Fruit fly (Drosophila melanogaster) whole organism, wandering third instar larva: ENCODE data around the gene CG7906.

Experiments
- Abd-B ChIP-seq: fragments of >200 bp; optimal IDR thresholded peaks from 2 replicates; lab custom pipeline; 2017; ENCODE audit warnings: missing biosample characterization, missing genetic modification characterization
- CG32264 ChIP-seq: fragments of 200-800 bp; sonication (Bioruptor generic); optimal IDR thresholded peaks from 2 replicates; lab custom pipeline; 2016; ENCODE audit warnings: missing biosample characterization, missing genetic modification characterization
- CG9705 ChIP-seq: fragments of 200-800 bp; sonication (Bioruptor generic); optimal IDR thresholded peaks from 2 replicates; lab custom pipeline; 2018; ENCODE audit warnings: missing biosample characterization, mild to moderate bottlenecking, missing genetic modification characterization
- CrebA ChIP-seq: fragments of 200-800 bp; sonication (Bioruptor generic); optimal IDR thresholded peaks from 2 replicates; lab custom pipeline; 2016; ENCODE audit warnings: missing biosample characterization, mild to moderate bottlenecking, missing genetic modification characterization, borderline replicate concordance
- Dfd ChIP-seq: fragments of >200 bp; optimal IDR thresholded peaks from 2 replicates; lab custom pipeline; 2017; ENCODE audit warnings: missing biosample characterization, missing genetic modification characterization
- Dif ChIP-seq: fragments of 200-275, 200-300 bp; sonication (Bioruptor generic); optimal IDR thresholded peaks from 2 replicates; lab custom pipeline; 2018; ENCODE audit warnings: missing biosample characterization, missing genetic modification characterization; ENCODE audit not compliant: partially characterized antibody
- GATAd ChIP-seq: sonication (Bioruptor generic); optimal IDR thresholded peaks from 2 replicates; lab custom pipeline; 2016; ENCODE audit warnings: missing biosample characterization, missing genetic modification characterization
- HLH106 ChIP-seq: fragments of 200-800 bp; optimal IDR thresholded peaks from 3 replicates; lab custom pipeline; 2019; ENCODE audit warnings: missing biosample characterization, mild to moderate bottlenecking, missing genetic modification characterization, moderate library complexity
- Hr78 ChIP-seq: fragments of >200 bp; optimal IDR thresholded peaks from 2 replicates; lab custom pipeline; 2017; ENCODE audit warnings: missing biosample characterization, missing genetic modification characterization
- Hr83 ChIP-seq: fragments of 200-300 bp; sonication (Bioruptor generic); optimal IDR thresholded peaks from 2 replicates; lab custom pipeline; 2016; ENCODE audit warnings: missing biosample characterization, mild to moderate bottlenecking, missing genetic modification characterization, moderate library complexity; ENCODE audit not compliant: poor library complexity, severe bottlenecking
- Jra ChIP-seq: sonication (Bioruptor generic); optimal IDR thresholded peaks from 2 replicates; lab custom pipeline; 2016; ENCODE audit warnings: missing biosample characterization, missing genetic modification characterization
- Mio ChIP-seq: sonication (Bioruptor generic); optimal IDR thresholded peaks from 2 replicates; lab custom pipeline; 2016; ENCODE audit warnings: missing biosample characterization, missing genetic modification characterization
- Myc ChIP-seq: fragments of >200 bp; optimal IDR thresholded peaks from 2 replicates; lab custom pipeline; 2017
- N ChIP-seq: fragments of >200 bp; optimal IDR thresholded peaks from 2 replicates; lab custom pipeline; 2018; ENCODE audit warnings: missing biosample characterization, missing external identifiers, missing genetic modification characterization
- OdsH ChIP-seq: fragments of 200-800 bp; sonication (Bioruptor generic); optimal IDR thresholded peaks from 2 replicates; lab custom pipeline; 2016; ENCODE audit warnings: missing biosample characterization, mild to moderate bottlenecking, missing genetic modification characterization
- Rel ChIP-seq, 2 experiments: fragments of 200-800 bp; sonication (Bioruptor generic) in 1 of 2; optimal IDR thresholded peaks; 2 replicates in 1 of 2; 3 replicates in 1 of 2; lab custom pipeline; 2016 to 2019; ENCODE audit warnings: mild to moderate bottlenecking in 2 of 2, missing biosample characterization in 2 of 2, missing genetic modification characterization in 2 of 2, moderate library complexity in 1 of 2
- Sp1 ChIP-seq: fragments of 200-800 bp; sonication (Bioruptor generic); optimal IDR thresholded peaks from 3 replicates; lab custom pipeline; 2019; ENCODE audit warnings: missing biosample characterization, mild to moderate bottlenecking, missing genetic modification characterization, moderate library complexity
- br ChIP-seq: fragments of 200-800 bp; sonication (Bioruptor generic); optimal IDR thresholded peaks from 2 replicates; lab custom pipeline; 2016; ENCODE audit warnings: missing biosample characterization, missing genetic modification characterization
- brk ChIP-seq: fragments of 200-800 bp; sonication (Bioruptor generic); optimal IDR thresholded peaks from 2 replicates; lab custom pipeline; 2016; ENCODE audit warnings: missing biosample characterization, mild to moderate bottlenecking, missing genetic modification characterization
- dl ChIP-seq, 2 experiments: fragments of 175-275, 200-275 bp in 1 of 2; fragments of 200-275 bp in 1 of 2; sonication (Bioruptor generic); optimal IDR thresholded peaks; lab custom pipeline; 2018; ENCODE audit warnings: mild to moderate bottlenecking in 2 of 2, missing biosample characterization in 2 of 2, missing genetic modification characterization in 2 of 2, moderate library complexity in 2 of 2; ENCODE audit not compliant: partially characterized antibody in 2 of 2, insufficient read depth in 1 of 2
- dmrt93B ChIP-seq: fragments of 200-800 bp; sonication (Bioruptor generic); optimal IDR thresholded peaks from 2 replicates; lab custom pipeline; 2018; ENCODE audit warnings: missing biosample characterization, mild to moderate bottlenecking, missing genetic modification characterization
- dsf ChIP-seq: sonication (Bioruptor generic); optimal IDR thresholded peaks from 2 replicates; lab custom pipeline; 2016; ENCODE audit warnings: missing biosample characterization, missing genetic modification characterization, borderline replicate concordance
- ey ChIP-seq: fragments of 200-800 bp; sonication (Bioruptor generic); optimal IDR thresholded peaks from 2 replicates; lab custom pipeline; 2016; ENCODE audit warnings: missing biosample characterization, missing genetic modification characterization
- foxo ChIP-seq, 2 experiments: fragments of 200-800 bp; sonication (Bioruptor generic); optimal IDR thresholded peaks; 2 replicates in 1 of 2; 3 replicates in 1 of 2; lab custom pipeline; 2016 to 2017; ENCODE audit warnings: missing biosample characterization in 2 of 2, missing genetic modification characterization in 2 of 2
- fru ChIP-seq: fragments of 200-800 bp; sonication (Bioruptor generic); optimal IDR thresholded peaks from 3 replicates; lab custom pipeline; 2016; ENCODE audit warnings: missing biosample characterization, mild to moderate bottlenecking, missing genetic modification characterization
- h ChIP-seq: fragments of 200-800 bp; sonication (Bioruptor generic); optimal IDR thresholded peaks from 3 replicates; lab custom pipeline; 2016; ENCODE audit warnings: missing biosample characterization, mild to moderate bottlenecking, missing genetic modification characterization
- lola ChIP-seq: fragments of >200 bp; optimal IDR thresholded peaks from 2 replicates; lab custom pipeline; 2017; ENCODE audit warnings: missing biosample characterization, missing genetic modification characterization
- pan ChIP-seq: fragments of >200 bp; optimal IDR thresholded peaks from 2 replicates; lab custom pipeline; 2017
- psq ChIP-seq: fragments of 200-800 bp; sonication (Bioruptor generic); optimal IDR thresholded peaks from 3 replicates; lab custom pipeline; 2017; ENCODE audit warnings: missing biosample characterization, mild to moderate bottlenecking, missing genetic modification characterization, moderate library complexity
- sv ChIP-seq: fragments of 200-800 bp; sonication (Bioruptor generic); optimal IDR thresholded peaks from 3 replicates; lab custom pipeline; 2016; ENCODE audit warnings: missing biosample characterization, missing genetic modification characterization
- tai ChIP-seq: sonication (Bioruptor generic); optimal IDR thresholded peaks from 2 replicates; lab custom pipeline; 2016; ENCODE audit warnings: missing biosample characterization, missing genetic modification characterization
- usp ChIP-seq: fragments of >200 bp; optimal IDR thresholded peaks from 2 replicates; lab custom pipeline; 2017; ENCODE audit warnings: missing biosample characterization, missing genetic modification characterization

Gene CG7906

DNA sequence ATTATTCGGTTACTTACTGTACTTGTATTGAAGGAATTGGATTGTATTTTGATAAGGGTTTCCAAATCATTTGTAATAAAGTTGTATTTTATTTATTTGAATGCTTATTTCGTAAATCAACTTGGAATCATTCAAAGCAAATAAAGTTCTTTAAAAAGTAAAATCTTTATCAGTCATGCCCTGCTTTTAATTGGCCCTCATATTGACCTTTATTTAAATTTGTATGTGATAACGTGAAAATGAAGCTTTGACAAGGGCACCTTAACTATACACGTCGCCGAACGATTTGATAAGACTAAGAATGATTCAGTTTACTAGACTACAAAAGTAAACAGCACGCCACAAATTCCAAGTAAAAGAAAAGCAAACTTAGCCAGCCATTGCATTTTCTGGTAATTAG is 14.2 kb upstream of the CG7906 start:
- TF ChIP-seq pan (lab: Kevin White, UChicago) (no peak), fru (no peak), dmrt93B (GFP tag; lab: Kevin White, UChicago) (no peak), Dfd (GFP tag; lab: Kevin White, UChicago) (no peak), usp (GFP tag; lab: Kevin White, UChicago) (no peak), lola (no peak), N (GFP tag; lab: Kevin White, UChicago) (no peak), Mio (GFP tag; lab: Kevin White, UChicago) (no peak), ey (GFP tag; lab: Kevin White, UChicago) (no peak), br (GFP tag; lab: Kevin White, UChicago) (no peak), Myc (no peak), Hr83 (GFP tag; lab: Kevin White, UChicago) (no peak), sv (GFP tag; lab: Kevin White, UChicago) (no peak), Jra (GFP tag; lab: Kevin White, UChicago) (no peak), Rel (GFP tag; optimal IDR thresholded peaks at IDR 0.05; lab: Kevin White, UChicago) (no peak), Rel (tag; optimal IDR thresholded peaks at IDR 0.05; lab: Kevin White, UChicago) (no peak), GATAd (no peak), HLH106 (tag; lab: Kevin White, UChicago) (no peak), psq (GFP tag; lab: Kevin White, UChicago) (no peak)

DNA sequence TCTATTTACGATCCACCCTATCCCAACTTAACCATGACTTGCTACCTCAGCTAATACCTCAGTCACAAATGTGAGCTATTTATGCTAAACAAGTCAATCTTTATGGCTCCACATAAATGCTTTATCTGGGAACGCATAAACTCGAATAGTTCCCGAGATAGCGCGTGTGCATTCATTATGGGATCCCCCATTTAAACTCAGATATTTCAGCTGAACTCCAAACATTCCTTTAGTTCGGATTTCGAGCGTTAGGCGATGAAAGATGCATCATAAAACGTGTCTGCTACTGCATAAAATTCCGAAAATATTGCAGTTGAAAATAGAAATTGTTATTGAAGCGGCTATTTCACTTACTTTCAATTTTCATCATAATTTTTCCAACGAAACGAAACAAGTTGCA is 13.0 kb upstream of the CG7906 start:
- TF ChIP-seq N (GFP tag; lab: Kevin White, UChicago), result no peak
- TF ChIP-seq tai, result no peak
- TF ChIP-seq brk (GFP tag; lab: Kevin White, UChicago), result no peak
- no peak for TF ChIP-seq Myc
- no peak for TF ChIP-seq CG32264 (GFP tag; lab: Kevin White, UChicago)
- TF ChIP-seq psq (GFP tag; lab: Kevin White, UChicago), result no peak
- TF ChIP-seq Dif (GFP tag; lab: Kevin White, UChicago), result no peak
- no peak for TF ChIP-seq Abd-B (GFP tag; lab: Kevin White, UChicago)
- TF ChIP-seq dmrt93B (GFP tag; lab: Kevin White, UChicago), result no peak
- TF ChIP-seq Hr78 (GFP tag; lab: Kevin White, UChicago), result no peak
- TF ChIP-seq dl (GFP tag; optimal IDR thresholded peaks at IDR 0.05; lab: Kevin White, UChicago; ENCODE audit: insufficient read depth in 1 of 2, partially characterized antibody in 2 of 2), result no peak
- TF ChIP-seq foxo (GFP tag; optimal IDR thresholded peaks at IDR 0.05; lab: Kevin White, UChicago), result no peak
- TF ChIP-seq CrebA (GFP tag; lab: Kevin White, UChicago), result no peak
- no peak for TF ChIP-seq h (GFP tag; lab: Kevin White, UChicago)
- TF ChIP-seq dsf (GFP tag; lab: Kevin White, UChicago), result no peak
- no peak for TF ChIP-seq ey (GFP tag; lab: Kevin White, UChicago)

DNA sequence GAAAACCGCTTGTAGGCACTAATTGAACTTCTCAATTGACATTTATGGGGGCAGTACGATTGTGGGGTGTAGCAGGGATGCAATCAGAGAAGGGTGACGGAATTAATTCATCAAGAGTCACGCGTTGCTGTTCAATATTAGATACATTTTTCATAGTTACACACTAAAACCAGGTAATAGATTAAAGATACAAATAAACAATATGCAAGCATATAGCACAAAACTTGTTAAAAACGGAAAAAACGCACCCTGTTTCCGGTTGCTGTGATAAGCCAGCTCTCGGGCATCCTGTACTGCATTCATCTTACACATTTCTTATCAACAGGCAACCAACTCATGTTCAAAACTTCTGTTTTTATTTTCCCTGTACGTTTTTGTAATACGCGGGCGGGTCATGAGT is 7.4 kb upstream of the CG7906 start:
- TF ChIP-seq N (GFP tag; lab: Kevin White, UChicago) (no peak), Sp1 (no peak), Hr83 (GFP tag; lab: Kevin White, UChicago) (no peak), fru (peak; percentile 13)

DNA sequence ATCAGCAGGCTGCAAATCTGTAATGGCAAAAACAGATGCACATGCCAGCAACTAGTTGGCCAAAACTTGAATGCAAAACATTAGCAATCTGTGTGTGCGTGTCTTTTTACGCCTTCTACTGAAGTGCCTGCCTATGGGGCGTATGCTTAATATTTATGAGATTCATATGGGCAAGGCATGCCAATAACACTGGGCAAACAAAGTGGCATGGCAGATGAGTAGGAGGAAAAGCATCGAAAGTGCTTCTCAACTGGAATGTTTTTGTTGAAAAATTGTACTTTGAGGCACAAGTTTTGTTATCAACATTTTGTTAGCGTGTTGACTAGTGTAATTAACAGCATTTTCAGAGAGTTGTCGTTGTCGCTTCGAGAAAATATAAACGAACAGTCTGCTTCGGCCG is 7.0 kb upstream of the CG7906 start:
- no peak for TF ChIP-seq fru
- TF ChIP-seq Hr83 (GFP tag; lab: Kevin White, UChicago), result no peak
- TF ChIP-seq Myc, result no peak
- no peak for TF ChIP-seq Mio (GFP tag; lab: Kevin White, UChicago)
- TF ChIP-seq CG32264 (GFP tag; lab: Kevin White, UChicago), result no peak
- TF ChIP-seq Rel (GFP tag; optimal IDR thresholded peaks at IDR 0.05; lab: Kevin White, UChicago), result no peak
- TF ChIP-seq Rel (tag; optimal IDR thresholded peaks at IDR 0.05; lab: Kevin White, UChicago), result no peak
- TF ChIP-seq usp (GFP tag; lab: Kevin White, UChicago), result no peak
- TF ChIP-seq psq (GFP tag; lab: Kevin White, UChicago), result no peak
- no peak for TF ChIP-seq CG9705 (GFP tag; lab: Kevin White, UChicago)
- TF ChIP-seq br (GFP tag; lab: Kevin White, UChicago), result no peak
- TF ChIP-seq dsf (GFP tag; lab: Kevin White, UChicago), result no peak
- no peak for TF ChIP-seq OdsH (GFP tag; lab: Kevin White, UChicago)
- no peak for TF ChIP-seq sv (GFP tag; lab: Kevin White, UChicago)
